Worm (Caenorhabditis elegans) whole organism, L2 larva: ENCODE measurements around the gene sex-1.
A peak's percentile ranks its signal among the peaks of the same experiment; 100 is the strongest.

Experiments
- C34F6.9 ChIP-seq: fragments of 150-350 bp; optimal IDR thresholded peaks from 2 replicates; lab custom pipeline; 2014; ENCODE audit warnings: missing biosample characterization, missing genetic modification characterization
- F13H6.1 ChIP-seq: sonication (generic microtip); optimal IDR thresholded peaks from 2 replicates; lab custom pipeline; 2016; ENCODE audit warnings: missing genetic modification characterization, missing compliant biosample characterization
- R02D3.7 ChIP-seq: fragments of 150-350 bp; optimal IDR thresholded peaks from 2 replicates; lab custom pipeline; 2014; ENCODE audit warnings: missing biosample characterization, missing genetic modification characterization
- Y55F3AM.14 ChIP-seq: fragments of 200-800 bp; sonication (Bioruptor generic); optimal IDR thresholded peaks from 2 replicates; lab custom pipeline; 2018; ENCODE audit warnings: mild to moderate bottlenecking, missing genetic modification characterization, missing compliant biosample characterization
- ZK546.5 ChIP-seq: sonication (generic microtip); optimal IDR thresholded peaks from 2 replicates; lab custom pipeline; 2017; ENCODE audit warnings: missing biosample characterization, missing genetic modification characterization
- alr-1 ChIP-seq: fragments of 150-350 bp; optimal IDR thresholded peaks from 2 replicates; lab custom pipeline; 2014; ENCODE audit warnings: missing biosample characterization, missing genetic modification characterization
- aly-2 ChIP-seq: fragments of 150-350 bp; optimal IDR thresholded peaks from 2 replicates; lab custom pipeline; 2014; ENCODE audit warnings: missing biosample characterization, missing genetic modification characterization
- ama-1 ChIP-seq: fragments of 150-350 bp; optimal IDR thresholded peaks from 2 replicates; lab custom pipeline; 2018; ENCODE audit warnings: inconsistent platforms
- blmp-1 ChIP-seq: sonication (generic microtip); optimal IDR thresholded peaks from 2 replicates; lab custom pipeline; 2017; ENCODE audit warnings: missing genetic modification characterization, mild to moderate bottlenecking, missing compliant biosample characterization, antibody characterized with exemption, moderate library complexity; ENCODE audit not compliant: insufficient read depth
- ceh-16 ChIP-seq: fragments of 150-350 bp; optimal IDR thresholded peaks from 2 replicates; lab custom pipeline; 2014; ENCODE audit warnings: missing biosample characterization, missing genetic modification characterization
- crh-2 ChIP-seq: sonication (generic microtip); optimal IDR thresholded peaks from 2 replicates; lab custom pipeline; 2017; ENCODE audit warnings: missing biosample characterization, missing genetic modification characterization
- egl-27 ChIP-seq: sonication (generic microtip); optimal IDR thresholded peaks from 3 replicates; lab custom pipeline; 2017; ENCODE audit warnings: missing biosample characterization, missing genetic modification reagents, missing genetic modification characterization
- elt-1 ChIP-seq: fragments of 150-350 bp; optimal IDR thresholded peaks from 2 replicates; lab custom pipeline; 2014; ENCODE audit warnings: missing biosample characterization, missing genetic modification characterization
- elt-3 ChIP-seq: sonication (generic microtip); optimal IDR thresholded peaks from 2 replicates; lab custom pipeline; 2017; ENCODE audit warnings: missing biosample characterization, missing genetic modification characterization
- fos-1 ChIP-seq: fragments of 150-350 bp; optimal IDR thresholded peaks from 2 replicates; lab custom pipeline; 2014; ENCODE audit warnings: missing biosample characterization, missing genetic modification characterization
- gmeb-1 ChIP-seq: fragments of 150-350 bp; optimal IDR thresholded peaks from 2 replicates; lab custom pipeline; 2014; ENCODE audit warnings: missing biosample characterization, missing genetic modification characterization
- lin-11 ChIP-seq: fragments of 150-350 bp; sonication (generic microtip); optimal IDR thresholded peaks from 2 replicates; lab custom pipeline; 2014; ENCODE audit warnings: missing biosample characterization, missing genetic modification characterization, inconsistent platforms, mixed read lengths
- lin-13 ChIP-seq: fragments of 150-350 bp; optimal IDR thresholded peaks from 2 replicates; lab custom pipeline; 2014; ENCODE audit warnings: missing biosample characterization, missing genetic modification reagents, missing genetic modification characterization
- lin-39 ChIP-seq: fragments of 150-350 bp; optimal IDR thresholded peaks from 2 replicates; lab custom pipeline; 2014; ENCODE audit warnings: missing biosample characterization, missing genetic modification reagents, missing genetic modification characterization
- lsy-2 ChIP-seq, 2 experiments: fragments of 150-350 bp in 1 of 2; sonication (generic microtip) in 1 of 2; optimal IDR thresholded peaks; 2 replicates each; lab custom pipeline; 2014 to 2017; ENCODE audit warnings: missing biosample characterization in 2 of 2, missing genetic modification characterization in 2 of 2
- mab-5 ChIP-seq: fragments of 150-350 bp; optimal IDR thresholded peaks from 2 replicates; lab custom pipeline; 2014; ENCODE audit warnings: missing biosample characterization, missing genetic modification characterization
- mdl-1 ChIP-seq, 2 experiments: fragments of 150-350 bp in 1 of 2; sonication (generic microtip) in 1 of 2; optimal IDR thresholded peaks; 2 replicates each; lab custom pipeline; 2017; ENCODE audit warnings: missing biosample characterization in 2 of 2, missing genetic modification characterization in 2 of 2
- nhr-11 ChIP-seq: fragments of 150-350 bp; optimal IDR thresholded peaks from 2 replicates; lab custom pipeline; 2014; ENCODE audit warnings: missing biosample characterization, missing genetic modification characterization
- nhr-129 ChIP-seq: fragments of 150-350 bp; optimal IDR thresholded peaks from 2 replicates; lab custom pipeline; 2014; ENCODE audit warnings: missing biosample characterization, missing genetic modification characterization
- nhr-21 ChIP-seq: fragments of 150-350 bp; optimal IDR thresholded peaks from 2 replicates; lab custom pipeline; 2014; ENCODE audit warnings: missing biosample characterization, missing genetic modification characterization
- nhr-23 ChIP-seq: fragments of 150-350 bp; optimal IDR thresholded peaks from 2 replicates; lab custom pipeline; 2014; ENCODE audit warnings: missing biosample characterization, missing genetic modification reagents, missing genetic modification characterization
- nhr-237 ChIP-seq: fragments of 150-350 bp; optimal IDR thresholded peaks from 2 replicates; lab custom pipeline; 2014; ENCODE audit warnings: missing biosample characterization, missing genetic modification characterization
- nhr-25 ChIP-seq: fragments of 150-350 bp; sonication (generic microtip); optimal IDR thresholded peaks from 3 replicates; lab custom pipeline; 2014; ENCODE audit warnings: missing biosample characterization, missing genetic modification characterization
- nhr-6 ChIP-seq: fragments of 150-350 bp; optimal IDR thresholded peaks from 2 replicates; lab custom pipeline; 2014; ENCODE audit warnings: missing biosample characterization, missing genetic modification characterization
- sem-4 ChIP-seq: fragments of 150-350 bp; optimal IDR thresholded peaks from 2 replicates; lab custom pipeline; 2014; ENCODE audit warnings: missing biosample characterization, missing genetic modification reagents, missing genetic modification characterization
- skn-1 ChIP-seq: sonication (generic microtip); optimal IDR thresholded peaks from 2 replicates; lab custom pipeline; 2017; ENCODE audit warnings: missing biosample characterization, missing genetic modification characterization
- sma-3 ChIP-seq: sonication (generic microtip); optimal IDR thresholded peaks from 2 replicates; lab custom pipeline; 2016; ENCODE audit warnings: missing genetic modification reagents, missing genetic modification characterization, missing compliant biosample characterization
- sma-9 ChIP-seq, 2 experiments: fragments of 150-350 bp in 1 of 2; sonication (generic microtip) in 1 of 2; optimal IDR thresholded peaks; 2 replicates each; lab custom pipeline; 2014 to 2016; ENCODE audit warnings: missing genetic modification characterization in 2 of 2, mild to moderate bottlenecking in 1 of 2, missing biosample characterization in 1 of 2, missing compliant biosample characterization in 1 of 2, missing genetic modification reagents in 1 of 2, moderate library complexity in 1 of 2
- snpc-4 ChIP-seq: fragments of 150-350 bp; optimal IDR thresholded peaks from 2 replicates; lab custom pipeline; 2014; ENCODE audit warnings: missing biosample characterization, missing genetic modification characterization
- unc-55 ChIP-seq: fragments of 150-350 bp; sonication (generic microtip); optimal IDR thresholded peaks from 3 replicates; lab custom pipeline; 2014; ENCODE audit warnings: missing biosample characterization, missing genetic modification reagents, missing genetic modification characterization
- unc-62 ChIP-seq: fragments of 150-350 bp; optimal IDR thresholded peaks from 2 replicates; lab custom pipeline; 2014; ENCODE audit warnings: missing biosample characterization, missing genetic modification reagents, missing genetic modification characterization
- zag-1 ChIP-seq: fragments of 150-350 bp; optimal IDR thresholded peaks from 2 replicates; lab custom pipeline; 2014; ENCODE audit warnings: missing biosample characterization, missing genetic modification characterization
- ztf-1 ChIP-seq: fragments of 200-800 bp; sonication (Bioruptor generic); conservative IDR thresholded peaks from 2 replicates; pipeline ENCODE4 v1.3.6; 2022; ENCODE audit warnings: missing genetic modification characterization, missing compliant biosample characterization
- ztf-11 ChIP-seq: sonication (generic microtip); optimal IDR thresholded peaks from 2 replicates; lab custom pipeline; 2017; ENCODE audit warnings: missing biosample characterization, missing genetic modification characterization

The sex-1 gene

DNA sequence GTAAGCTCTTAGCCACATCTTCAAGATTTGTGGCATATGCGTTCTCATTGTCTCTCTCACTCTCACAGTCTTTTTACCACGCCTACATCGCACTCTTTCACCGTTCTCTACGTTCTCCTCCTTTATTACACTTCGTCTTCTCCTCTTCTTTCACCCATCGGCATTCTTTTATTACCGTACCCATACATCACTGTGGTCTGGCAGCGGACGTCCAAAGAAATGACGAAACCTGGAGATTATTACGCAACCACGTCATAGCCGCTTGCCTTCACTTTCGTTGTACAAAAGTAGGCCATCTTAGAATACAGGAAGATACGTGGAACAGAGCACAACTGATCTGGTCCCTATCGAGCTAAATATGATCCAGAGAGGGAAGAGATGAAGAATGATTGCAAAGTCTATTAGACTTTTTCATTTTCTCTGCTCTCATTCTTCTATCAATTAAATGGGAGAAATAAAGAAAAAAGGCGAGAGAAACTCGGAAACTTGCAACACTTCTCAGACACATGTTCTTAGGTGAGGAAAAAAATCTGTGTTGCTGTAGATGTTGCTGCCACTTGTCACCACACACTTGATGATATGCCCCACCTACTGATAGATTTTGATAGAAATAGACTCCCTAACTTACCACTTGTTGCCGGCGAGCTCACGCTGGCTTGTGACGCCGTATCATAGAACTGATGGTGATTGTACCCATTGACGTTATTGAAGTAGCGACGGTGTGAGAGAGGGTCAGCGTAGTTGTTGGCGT, 733 bp downstream of the sex-1 start:
- TF ChIP-seq alr-1 (tag; lab: Kevin White, UChicago): no peak
- peak; percentile 39 for TF ChIP-seq nhr-129 (tag; lab: Kevin White, UChicago)
- peak; percentile 15 for TF ChIP-seq fos-1 (tag; lab: Kevin White, UChicago)
- TF ChIP-seq sma-9 (GFP tag; optimal IDR thresholded peaks at IDR 0.05; lab: Kevin White, UChicago): peak; percentile 4
- no peak for TF ChIP-seq sma-9 (tag; optimal IDR thresholded peaks at IDR 0.05; lab: Kevin White, UChicago)
- no peak for TF ChIP-seq lin-39

DNA sequence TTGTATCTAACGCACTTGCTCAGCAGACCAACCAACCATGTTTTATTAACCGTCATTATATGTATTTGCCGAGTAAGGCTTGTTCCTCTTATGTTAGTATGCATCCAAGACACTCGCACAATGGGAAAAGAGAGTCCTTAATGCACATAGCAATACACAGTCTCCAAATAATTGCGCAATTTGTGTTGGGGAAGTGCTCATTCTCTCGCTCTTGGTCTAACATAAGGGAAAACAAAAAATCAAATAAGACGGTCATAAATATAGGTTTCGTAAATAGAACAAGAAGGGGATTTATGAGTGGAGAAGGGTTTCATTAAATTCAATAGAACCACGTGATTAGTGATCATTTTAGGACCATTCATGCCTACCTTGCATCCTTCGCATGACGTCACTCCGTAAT, 1.7 kb downstream of the sex-1 start:
- TF ChIP-seq sem-4 (tag; lab: Kevin White, UChicago) (no peak), sma-3 (GFP tag; lab: Kevin White, UChicago) (no peak), nhr-11 (tag; lab: Kevin White, UChicago) (no peak), lin-13 (GFP tag; lab: Kevin White, UChicago) (no peak), ama-1 (lab: Kevin White, UChicago) (no peak), crh-2 (tag; lab: Kevin White, UChicago) (no peak), aly-2 (tag; lab: Kevin White, UChicago) (no peak), Y55F3AM.14 (GFP tag; lab: Kevin White, UChicago) (no peak), nhr-6 (tag; lab: Kevin White, UChicago) (no peak), nhr-25 (tag; lab: Kevin White, UChicago) (no peak), fos-1 (tag; lab: Kevin White, UChicago) (no peak)

DNA sequence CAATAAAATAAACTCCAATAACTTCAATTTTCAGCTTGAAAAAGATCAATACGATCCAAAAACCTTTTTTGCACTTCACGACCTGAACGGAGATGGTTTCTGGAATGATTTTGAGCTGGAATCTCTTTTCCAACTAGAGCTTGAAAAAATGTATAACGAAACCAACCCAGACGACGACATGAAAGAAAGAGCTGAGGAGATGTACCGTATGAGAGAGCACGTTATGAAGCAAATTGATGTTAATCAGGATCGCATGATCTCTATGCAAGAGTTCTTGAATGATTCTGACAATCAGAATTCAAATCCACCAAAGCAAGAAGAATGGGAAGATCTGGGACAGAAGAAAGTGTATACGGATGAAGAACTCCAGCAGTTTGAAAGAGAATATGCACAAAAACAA, 6.0 kb downstream of the sex-1 start:
- TF ChIP-seq aly-2 (tag; lab: Kevin White, UChicago) (no peak), skn-1 (tag; lab: Kevin White, UChicago) (no peak), ztf-11 (tag; lab: Kevin White, UChicago) (no peak), R02D3.7 (tag; lab: Kevin White, UChicago) (no peak), F13H6.1 (no peak), sem-4 (tag; lab: Kevin White, UChicago) (no peak), lsy-2 (tag; optimal IDR thresholded peaks at IDR 0.05; lab: Kevin White, UChicago) (no peak), elt-1 (tag; lab: Kevin White, UChicago) (no peak), elt-3 (tag; lab: Kevin White, UChicago) (no peak), lin-39 (no peak), snpc-4 (no peak), unc-62 (no peak), ztf-1 (GFP tag; lab: Robert Waterston, UW) (no peak), nhr-11 (tag; lab: Kevin White, UChicago) (no peak), sma-9 (GFP tag; optimal IDR thresholded peaks at IDR 0.05; lab: Kevin White, UChicago) (no peak), sma-9 (tag; optimal IDR thresholded peaks at IDR 0.05; lab: Kevin White, UChicago) (no peak), mdl-1 (tag; optimal IDR thresholded peaks at IDR 0.05; lab: Kevin White, UChicago) (no peak), fos-1 (tag; lab: Kevin White, UChicago) (no peak), nhr-25 (tag; lab: Kevin White, UChicago) (no peak), zag-1 (tag; lab: Kevin White, UChicago) (no peak), ceh-16 (tag; lab: Kevin White, UChicago) (no peak)

DNA sequence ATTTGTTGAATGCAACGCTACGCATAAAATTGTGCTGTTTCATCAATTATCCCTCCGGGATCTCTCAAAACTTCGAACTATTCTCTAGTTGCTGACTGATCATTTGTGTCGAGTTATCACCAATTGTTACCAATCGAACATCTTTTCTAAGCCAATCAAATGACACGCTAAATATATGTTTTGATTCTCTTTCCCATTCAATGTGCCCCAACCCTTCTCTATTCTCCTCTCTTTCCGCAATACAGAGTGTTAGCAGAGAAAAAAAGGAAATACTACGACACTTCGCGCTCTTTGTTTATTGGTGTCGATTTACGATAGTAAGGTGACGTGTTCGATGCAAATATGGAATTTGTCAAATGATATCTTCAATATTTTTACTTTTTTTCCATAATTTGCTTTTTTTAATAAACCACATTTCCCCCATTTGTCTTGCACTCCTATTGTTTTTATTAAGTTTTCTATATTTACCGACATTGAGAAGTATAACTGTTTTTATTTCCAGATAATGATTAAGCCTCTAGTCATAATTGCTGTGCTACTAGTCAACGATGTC, 7.9 kb downstream of the sex-1 start, which contains the start of gene nucb-1:
Gene nucb-1 (plus strand): TSS at position 503 of the 553 bp plus-strand sequence.
- TF ChIP-seq blmp-1: no peak
- TF ChIP-seq mab-5 (tag; lab: Kevin White, UChicago): peak; percentile 42
- peak; percentile 67 for TF ChIP-seq egl-27
- TF ChIP-seq nhr-129 (tag; lab: Kevin White, UChicago): peak; percentile 94
- peak; percentile 78 for TF ChIP-seq R02D3.7 (tag; lab: Kevin White, UChicago)
- peak; percentile 79 for TF ChIP-seq fos-1 (tag; lab: Kevin White, UChicago)
- TF ChIP-seq lin-11: no peak
- TF ChIP-seq ceh-16 (tag; lab: Kevin White, UChicago): no peak
- peak; percentile 61 for TF ChIP-seq nhr-6 (tag; lab: Kevin White, UChicago)
- peak; percentile 97 for TF ChIP-seq crh-2 (tag; lab: Kevin White, UChicago)
- peak; percentile 75 for TF ChIP-seq lin-13 (GFP tag; lab: Kevin White, UChicago)
- no peak for TF ChIP-seq skn-1 (tag; lab: Kevin White, UChicago)
- peak; percentile 52 for TF ChIP-seq snpc-4
- peak; percentile 55 for TF ChIP-seq F13H6.1
- no peak for TF ChIP-seq ama-1 (lab: Kevin White, UChicago)
- TF ChIP-seq nhr-21: peak; percentile 74
- TF ChIP-seq ztf-1 (GFP tag; lab: Robert Waterston, UW): no peak
- TF ChIP-seq C34F6.9: peak; percentile 94
- TF ChIP-seq sma-3 (GFP tag; lab: Kevin White, UChicago): peak; percentile 76
- TF ChIP-seq lsy-2 (tag; optimal IDR thresholded peaks at IDR 0.05; lab: Kevin White, UChicago): peak; percentile 45 to 87
- TF ChIP-seq sma-9 (GFP tag; optimal IDR thresholded peaks at IDR 0.05; lab: Kevin White, UChicago): peak; percentile 93
- TF ChIP-seq sma-9 (tag; optimal IDR thresholded peaks at IDR 0.05; lab: Kevin White, UChicago): no peak
- no peak for TF ChIP-seq nhr-237 (tag; lab: Kevin White, UChicago)
- TF ChIP-seq nhr-23 (tag; lab: Kevin White, UChicago): no peak
- peak in 1 of 2 experiments; percentile 14 for TF ChIP-seq mdl-1 (tag; optimal IDR thresholded peaks at IDR 0.05; lab: Kevin White, UChicago)
- TF ChIP-seq gmeb-1 (tag; lab: Kevin White, UChicago): peak; percentile 73
- peak; percentile 94 for TF ChIP-seq unc-55
- TF ChIP-seq ZK546.5 (tag; lab: Kevin White, UChicago): no peak
- TF ChIP-seq zag-1 (tag; lab: Kevin White, UChicago): peak; percentile 7
- TF ChIP-seq, all 48 proteins: peak for 19
